Worm (Caenorhabditis elegans) whole organism, L1 larva: ENCODE measurements around the gene chw-1.

Source experiments
- mep-1 ChIP-seq: fragments of 150-350 bp; optimal IDR thresholded peaks from 2 replicates; lab custom pipeline; 2014; ENCODE audit warnings: missing biosample characterization, missing genetic modification characterization
- nhr-85 ChIP-seq: sonication (generic microtip); peaks from one replicate; lab custom pipeline; 2016; ENCODE audit warnings: missing genetic modification characterization, inconsistent platforms, missing compliant biosample characterization
- sup-37 ChIP-seq: fragments of 200-800 bp; sonication (Bioruptor generic); optimal IDR thresholded peaks from 2 replicates; lab custom pipeline; 2018; ENCODE audit warnings: mild to moderate bottlenecking, missing genetic modification characterization, missing compliant biosample characterization
- unc-130 ChIP-seq: fragments of 150-350 bp; optimal IDR thresholded peaks from 2 replicates; lab custom pipeline; 2017; ENCODE audit warnings: missing biosample characterization, missing genetic modification characterization, inconsistent platforms
- unc-62 ChIP-seq: fragments of 150-350 bp; optimal IDR thresholded peaks from 2 replicates; lab custom pipeline; 2014; ENCODE audit warnings: missing biosample characterization, missing genetic modification reagents, missing genetic modification characterization

DNA sequence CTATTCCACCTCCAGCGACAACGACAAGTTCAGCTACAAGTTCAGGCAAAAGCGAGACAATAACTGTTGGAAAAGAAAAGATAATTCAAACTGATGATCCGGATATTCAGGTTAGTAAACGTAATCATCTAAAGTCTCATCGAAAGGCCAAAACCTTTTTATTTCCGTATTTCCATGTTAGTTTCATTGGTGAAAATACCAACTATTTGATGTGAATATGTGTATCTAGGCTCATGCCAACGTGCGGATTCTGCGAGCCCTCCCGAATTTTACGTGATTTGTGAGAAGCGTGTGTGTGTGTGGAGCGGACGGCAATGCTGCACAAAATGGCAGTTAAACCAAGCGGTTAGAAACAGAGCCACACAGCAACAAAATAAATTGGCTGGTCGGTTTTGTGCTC, 8.9 kb downstream of the chw-1 start:
- no peak for TF ChIP-seq nhr-85 (tag; lab: Kevin White, UChicago)
- no peak for TF ChIP-seq sup-37 (GFP tag; lab: Kevin White, UChicago)
- no peak for TF ChIP-seq unc-62 (GFP tag; lab: Kevin White, UChicago)
- no peak for TF ChIP-seq unc-130 (tag; lab: Kevin White, UChicago)
- no peak for TF ChIP-seq mep-1 (tag; lab: Kevin White, UChicago)
